Worm (Caenorhabditis elegans): ENCODE results near the gene twk-48.

twk-48 gene

DNA sequence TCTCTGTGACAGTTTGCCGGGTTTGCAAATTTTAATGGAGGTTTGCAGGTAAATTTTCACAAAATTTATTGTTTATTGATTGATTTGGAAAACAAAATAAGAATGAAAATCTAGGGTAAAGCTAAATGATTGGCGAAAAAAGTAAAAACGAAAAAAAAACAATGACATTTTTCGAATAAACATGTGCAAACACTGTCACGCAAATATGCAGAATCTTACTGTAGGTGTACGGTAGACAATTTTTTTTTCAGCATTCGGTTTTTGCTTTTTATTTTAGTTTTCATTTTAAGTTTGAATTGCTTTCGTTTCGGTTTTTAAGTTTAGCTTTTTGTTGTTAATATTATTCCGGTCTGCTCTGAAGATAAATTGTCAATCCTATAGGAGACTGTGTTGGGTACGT lies 42.6 kb upstream of the twk-48 start (continued):
- no peak for TF ChIP-seq rpc-1 (optimal IDR thresholded peaks at IDR 0.05)
- no peak for TF ChIP-seq rpc-1 (tag; optimal IDR thresholded peaks at IDR 0.05)
- TF ChIP-seq akir-1 (GFP tag; optimal IDR thresholded peaks at IDR 0.05): no peak

DNA sequence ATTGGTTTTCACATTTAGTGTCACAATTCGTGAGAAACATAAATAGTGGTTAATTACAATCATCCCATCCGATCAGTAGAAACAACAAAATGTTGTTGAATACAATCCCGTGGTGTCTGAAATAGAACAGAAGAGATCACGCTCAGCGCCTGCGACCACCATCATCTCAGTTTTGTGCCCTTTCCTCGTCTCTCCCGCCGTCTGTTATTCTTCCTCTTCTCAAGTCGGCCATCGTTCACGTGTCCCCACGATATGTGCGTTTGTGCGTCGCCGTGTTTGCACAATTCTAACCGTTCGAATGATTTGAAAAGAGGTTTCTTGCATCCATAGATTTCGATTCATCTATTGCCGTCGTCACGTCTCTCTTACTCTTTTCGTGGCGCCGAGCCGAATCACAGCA lies 41.8 kb upstream of the twk-48 start, which contains the start of gene panl-3:
Gene panl-3, plus strand, starts transcription at position 294 of the 400 bp plus-strand sequence.
- TF ChIP-seq somi-1 (GFP tag; optimal IDR thresholded peaks at IDR 0.05) (peak; percentile 36), hsf-1 (GFP tag; IDR thresholded peaks at IDR 0.05) (peak; percentile 26; the same call in 1 of the 2 replicates), F10E7.11 (tag; optimal IDR thresholded peaks at IDR 0.05) (no peak), ztf-26 (tag; optimal IDR thresholded peaks at IDR 0.05) (peak; percentile 4), rcor-1 (GFP tag; IDR thresholded peaks at IDR 0.05) (peak; percentile 43; the same call in 1 of the 2 replicates), zfh-2 (GFP tag; conservative IDR thresholded peaks at IDR 0.05) (peak; percentile 83), B0261.1 (tag; optimal IDR thresholded peaks at IDR 0.05) (no peak), pbrm-1 (GFP tag; IDR thresholded peaks at IDR 0.05) (0 out of 2 replicates have a peak, but pooled peaks have one; percentile 12), ama-1 (optimal IDR thresholded peaks at IDR 0.05) (peak; percentile 22), ama-1 (GFP tag; optimal IDR thresholded peaks at IDR 0.05) (no peak), ekl-4 (GFP tag; IDR thresholded peaks at IDR 0.05) (no peak; the same call in 1 of the 2 replicates), snpc-4 (GFP tag; optimal IDR thresholded peaks at IDR 0.05) (no peak), snpc-4 (tag; optimal IDR thresholded peaks at IDR 0.05) (peak in 2 of 4 experiments; percentile 31 to 38), lir-1 (GFP tag; conservative IDR thresholded peaks at IDR 0.05) (no peak), F23B12.7 (tag; optimal IDR thresholded peaks at IDR 0.05; ENCODE audit: insufficient read depth) (peak; percentile 41), mxl-1 (tag; optimal IDR thresholded peaks at IDR 0.05) (no peak), tlf-1 (GFP tag; optimal IDR thresholded peaks at IDR 0.05) (no peak), nfyb-1 (GFP tag; IDR thresholded peaks at IDR 0.05) (0 out of 2 replicates have a peak, but pooled peaks have one; percentile 18), ceh-27 (GFP tag; optimal IDR thresholded peaks at IDR 0.05) (peak; percentile 49), mcd-1 (GFP tag; IDR thresholded peaks at IDR 0.05) (peak; percentile 46; the same call in 1 of the 2 replicates), dox-1 (GFP tag; IDR thresholded peaks at IDR 0.05) (0 out of 2 replicates have a peak, but pooled peaks have one; percentile 26), dpl-1 (GFP tag; optimal IDR thresholded peaks at IDR 0.05) (peak; percentile 0), chd-7 (tag; optimal IDR thresholded peaks at IDR 0.05) (peak; percentile 52), D2030.7 (GFP tag; IDR thresholded peaks at IDR 0.05) (0 out of 2 replicates have a peak, but pooled peaks have one; percentile 19), cebp-1 (GFP tag; IDR thresholded peaks at IDR 0.05) (peak; percentile 47; the same call in 1 of the 2 replicates), cebp-1 (tag; optimal IDR thresholded peaks at IDR 0.05) (peak; percentile 64), lin-40 (tag; optimal IDR thresholded peaks at IDR 0.05) (peak; percentile 37), nhr-80 (tag; optimal IDR thresholded peaks at IDR 0.05) (peak; percentile 44), ztf-28 (GFP tag; IDR thresholded peaks at IDR 0.05) (no peak), nfya-1 (tag; optimal IDR thresholded peaks at IDR 0.05; ENCODE audit: borderline replicate concordance, insufficient read depth) (no peak), attf-5 (GFP tag; optimal IDR thresholded peaks at IDR 0.05) (peak; percentile 88), let-607 (tag; optimal IDR thresholded peaks at IDR 0.05) (peak; percentile 39 to 46), lin-54 (GFP tag; optimal IDR thresholded peaks at IDR 0.05) (peak; percentile 36), B0019.2 (GFP tag; conservative IDR thresholded peaks at IDR 0.05) (no peak), K12H6.12 (tag; optimal IDR thresholded peaks at IDR 0.05) (peak; percentile 56), hmg-1.2 (GFP tag; IDR thresholded peaks at IDR 0.05) (peak; percentile 46; the same call in 1 of the 2 replicates), ztf-6 (GFP tag; IDR thresholded peaks at IDR 0.05) (0 out of 2 replicates have a peak, but pooled peaks have one; percentile 66), ztf-18 (tag; optimal IDR thresholded peaks at IDR 0.05) (peak; percentile 31)
